Fruit fly (Drosophila melanogaster): Measurements from ENCODE around the gene mld.

The mld gene

dm6 chr3R:24580067-24580962 lies 5.1 kb upstream of the mld start:
- no peak for TF ChIP-seq CG8119 (GFP tag; IDR thresholded peaks at IDR 0.05)
- no peak for TF ChIP-seq dsx (GFP tag; optimal IDR thresholded peaks at IDR 0.05; ENCODE audit: poor library complexity, severe bottlenecking)
- TF ChIP-seq fd85E (GFP tag; optimal IDR thresholded peaks at IDR 0.05): no peak
- no peak for TF ChIP-seq CG8632 (GFP tag; optimal IDR thresholded peaks at IDR 0.05)
- peak; percentile 6 for TF ChIP-seq CG32006 (GFP tag; optimal IDR thresholded peaks at IDR 0.05)
- peak; percentile 56 for TF ChIP-seq svp (GFP tag)
- TF ChIP-seq lz (GFP tag; optimal IDR thresholded peaks at IDR 0.05): peak; percentile 17
- no peak for TF ChIP-seq fkh (GFP tag; optimal IDR thresholded peaks at IDR 0.05)
- TF ChIP-seq Eip78C (GFP tag): peak; percentile 68
- TF ChIP-seq esn (GFP tag; optimal IDR thresholded peaks at IDR 0.05): peak; percentile 44
- no peak for TF ChIP-seq Hr4 (GFP tag; optimal IDR thresholded peaks at IDR 0.05)
- peak; percentile 5 for TF ChIP-seq CG10631 (GFP tag; optimal IDR thresholded peaks at IDR 0.05)
- TF ChIP-seq Smox (GFP tag; optimal IDR thresholded peaks at IDR 0.05): peak; percentile 27
- peak; percentile 20 for TF ChIP-seq CG31627 (GFP tag; optimal IDR thresholded peaks at IDR 0.05)
- peak; percentile 29 for TF ChIP-seq Met (GFP tag; optimal IDR thresholded peaks at IDR 0.05)
- no peak for TF ChIP-seq vri (GFP tag; optimal IDR thresholded peaks at IDR 0.05)
- TF ChIP-seq CG10669 (GFP tag; optimal IDR thresholded peaks at IDR 0.05): no peak
- TF ChIP-seq Eip93F (GFP tag; optimal IDR thresholded peaks at IDR 0.05): no peak
- no peak for TF ChIP-seq CG11902 (GFP tag; optimal IDR thresholded peaks at IDR 0.05)

dm6 chr3R:24580963-24581277 lies 4.5 kb upstream of the mld start:
- TF ChIP-seq fd59A (GFP tag; optimal IDR thresholded peaks at IDR 0.05) (no peak), CG4318 (GFP tag; optimal IDR thresholded peaks at IDR 0.05) (no peak), Met (GFP tag; optimal IDR thresholded peaks at IDR 0.05) (no peak), CG6792 (GFP tag; optimal IDR thresholded peaks at IDR 0.05) (no peak), CG8119 (GFP tag; IDR thresholded peaks at IDR 0.05) (no peak), CG6163 (GFP tag; IDR thresholded peaks at IDR 0.05) (no peak), Eip78C (GFP tag) (no peak), Blimp-1 (GFP tag; optimal IDR thresholded peaks at IDR 0.05) (no peak), CG10669 (GFP tag; optimal IDR thresholded peaks at IDR 0.05) (no peak), CG8632 (GFP tag; optimal IDR thresholded peaks at IDR 0.05) (no peak), CG15336 (GFP tag; IDR thresholded peaks at IDR 0.05) (no peak), topi (GFP tag; optimal IDR thresholded peaks at IDR 0.05) (no peak), salr (GFP tag; optimal IDR thresholded peaks at IDR 0.05) (no peak), CG9139 (GFP tag; optimal IDR thresholded peaks at IDR 0.05) (no peak), CG7368 (GFP tag; optimal IDR thresholded peaks at IDR 0.05) (no peak)

- TF ChIP-seq Hr38 (GFP tag; optimal IDR thresholded peaks at IDR 0.05) (no peak), Eip75B (GFP tag; optimal IDR thresholded peaks at IDR 0.05) (peak; percentile 40), Smox (GFP tag; optimal IDR thresholded peaks at IDR 0.05) (no peak), CG32006 (GFP tag; optimal IDR thresholded peaks at IDR 0.05) (no peak), vri (GFP tag; optimal IDR thresholded peaks at IDR 0.05) (peak; percentile 52), Sox15 (GFP tag; optimal IDR thresholded peaks at IDR 0.05) (no peak), Ets21C (GFP tag; optimal IDR thresholded peaks at IDR 0.05) (no peak), Lpt (GFP tag; optimal IDR thresholded peaks at IDR 0.05) (peak; percentile 40), CG8632 (GFP tag; optimal IDR thresholded peaks at IDR 0.05) (no peak), lz (GFP tag; optimal IDR thresholded peaks at IDR 0.05) (no peak), CG10631 (GFP tag; optimal IDR thresholded peaks at IDR 0.05) (no peak), OdsH (GFP tag; optimal IDR thresholded peaks at IDR 0.05) (no peak), CG1621 (tag; optimal IDR thresholded peaks at IDR 0.05) (peak; percentile 13), Eip78C (GFP tag) (peak; percentile 65), eg (GFP tag; IDR thresholded peaks at IDR 0.05) (no peak), CG6854 (GFP tag; optimal IDR thresholded peaks at IDR 0.05) (peak; percentile 83), Sox102F (GFP tag; optimal IDR thresholded peaks at IDR 0.05) (peak; percentile 5), Met (GFP tag; optimal IDR thresholded peaks at IDR 0.05) (no peak), Blimp-1 (GFP tag; optimal IDR thresholded peaks at IDR 0.05) (peak; percentile 8), CG16779 (tag; optimal IDR thresholded peaks at IDR 0.05) (peak; percentile 38), Sox14 (GFP tag; optimal IDR thresholded peaks at IDR 0.05) (peak; percentile 72), CG3919 (GFP tag; optimal IDR thresholded peaks at IDR 0.05) (no peak), Eip93F (GFP tag; optimal IDR thresholded peaks at IDR 0.05) (peak; percentile 36), CG6276 (GFP tag; optimal IDR thresholded peaks at IDR 0.05) (no peak), CG11294 (GFP tag; IDR thresholded peaks at IDR 0.05) (no peak), fd85E (GFP tag; optimal IDR thresholded peaks at IDR 0.05) (no peak), dsx (GFP tag; optimal IDR thresholded peaks at IDR 0.05; ENCODE audit: poor library complexity, severe bottlenecking) (peak; percentile 28), CG8119 (GFP tag; IDR thresholded peaks at IDR 0.05) (no peak), CG15336 (GFP tag; IDR thresholded peaks at IDR 0.05) (no peak)
These were observed 3.4 kb upstream of the mld start for dm6 chr3R:24581891-24582668.

Data from whole organism, prepupa.